Worm (Caenorhabditis elegans) whole organism, L1 larva: ENCODE measurements around the gene C09F12.3.

Experiments
- lin-14 ChIP-seq: fragments of 200-800 bp; sonication (Bioruptor generic); optimal IDR thresholded peaks from 2 replicates; lab custom pipeline; 2018; ENCODE audit warnings: mild to moderate bottlenecking, missing genetic modification characterization, moderate library complexity, missing compliant biosample characterization
- lsy-2 ChIP-seq, 2 experiments: fragments of 150-350 bp; optimal IDR thresholded peaks; 2 replicates each; lab custom pipeline; 2014; ENCODE audit warnings: missing biosample characterization in 2 of 2, missing genetic modification characterization in 2 of 2
- mdl-1 ChIP-seq, 2 experiments: fragments of 150-350 bp; optimal IDR thresholded peaks; 2 replicates each; lab custom pipeline; 2014 to 2017; ENCODE audit warnings: missing biosample characterization in 2 of 2, missing genetic modification characterization in 2 of 2, inconsistent platforms in 1 of 2

DNA sequence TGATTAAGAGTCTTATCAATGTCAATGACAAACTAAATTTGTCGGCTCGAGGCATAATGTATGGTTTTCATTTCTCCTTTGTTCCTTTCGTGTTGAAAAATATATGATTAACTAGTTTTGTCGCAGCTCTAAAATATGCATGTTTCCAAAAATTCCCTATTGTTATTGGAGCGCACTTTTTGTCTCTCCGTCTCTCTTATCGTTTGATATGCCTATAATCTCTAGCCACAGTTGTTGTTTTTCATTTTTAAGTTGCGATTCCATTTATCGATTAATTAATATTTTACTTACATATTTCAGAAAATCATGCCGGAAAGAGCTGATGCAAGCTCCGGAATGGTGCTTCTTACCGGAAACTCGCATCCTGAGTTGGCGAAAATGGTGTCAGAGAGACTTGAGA is 30.7 kb upstream of the C09F12.3 start, which contains the start of gene W04G3.5:
- TF ChIP-seq lsy-2 (tag; optimal IDR thresholded peaks at IDR 0.05; lab: Kevin White, UChicago): no peak
- TF ChIP-seq mdl-1 (tag; optimal IDR thresholded peaks at IDR 0.05; lab: Kevin White, UChicago): no peak
- TF ChIP-seq lin-14 (GFP tag; lab: Kevin White, UChicago): no peak
